Worm (Caenorhabditis elegans): ENCODE data around the gene vps-52.

Gene vps-52

DNA sequence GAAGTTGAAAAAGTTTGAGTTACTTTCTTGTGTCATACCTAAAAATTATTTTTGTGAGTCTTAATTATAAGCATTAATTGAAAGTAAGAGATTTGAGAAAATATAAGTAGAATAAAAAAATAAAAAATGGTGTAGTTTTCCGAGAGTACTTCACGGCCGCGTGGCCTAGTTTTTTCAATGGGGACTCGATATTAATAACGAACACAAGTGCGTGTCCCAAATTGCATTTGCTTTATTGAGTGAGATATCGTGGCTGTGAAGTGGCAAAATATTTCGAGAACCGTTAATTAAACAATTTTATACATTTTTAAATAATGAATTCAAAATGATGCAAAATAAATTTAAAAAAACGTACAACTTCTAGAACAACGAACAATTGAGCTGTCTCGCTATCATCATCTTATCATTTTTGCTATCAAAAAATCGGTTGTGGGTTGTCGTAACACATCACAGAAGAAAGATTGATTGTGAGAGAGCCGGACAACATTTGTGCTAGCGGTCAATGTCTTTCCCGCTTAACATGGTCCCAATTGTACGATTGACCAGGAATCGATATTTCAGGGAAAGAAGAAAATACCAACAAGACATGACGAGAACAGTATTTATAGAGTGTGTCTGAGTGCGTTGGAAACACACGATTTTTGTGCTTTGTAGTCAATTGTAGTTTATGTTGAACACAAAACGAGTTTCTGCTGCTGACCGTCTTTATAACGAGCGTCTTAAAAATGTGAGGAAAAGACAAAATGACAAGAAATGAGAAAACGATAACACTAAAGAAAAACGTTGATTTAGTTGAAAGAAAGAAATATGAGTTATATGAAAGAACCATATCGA, 4.8 kb downstream of the vps-52 start, which contains the start of gene apy-1 (continued):
- TF ChIP-seq F16B12.6 (tag; optimal IDR thresholded peaks at IDR 0.05) (no peak), fos-1 (tag; optimal IDR thresholded peaks at IDR 0.05) (no peak), sox-4 (tag; optimal IDR thresholded peaks at IDR 0.05) (peak; percentile 62), grh-1 (GFP tag; IDR thresholded peaks at IDR 0.05) (no peak), nhr-90 (tag; optimal IDR thresholded peaks at IDR 0.05; ENCODE audit: poor library complexity) (peak; percentile 20), C16A3.4 (tag; optimal IDR thresholded peaks at IDR 0.05) (no peak), nhr-84 (tag; optimal IDR thresholded peaks at IDR 0.05) (no peak), hpl-2 (GFP tag; optimal IDR thresholded peaks at IDR 0.05) (no peak), fkh-10 (GFP tag; optimal IDR thresholded peaks at IDR 0.05) (no peak), nhr-28 (tag; optimal IDR thresholded peaks at IDR 0.05) (no peak), xbp-1 (tag; optimal IDR thresholded peaks at IDR 0.05) (peak; percentile 63), mab-9 (GFP tag; IDR thresholded peaks at IDR 0.05) (no peak), nhr-19 (GFP tag; conservative IDR thresholded peaks at IDR 0.05) (peak; percentile 13; the same call in 1 of the 2 replicates), sup-37 (GFP tag; optimal IDR thresholded peaks at IDR 0.05) (no peak), unc-86 (tag; optimal IDR thresholded peaks at IDR 0.05) (peak; percentile 37), efl-3 (GFP tag; optimal IDR thresholded peaks at IDR 0.05) (no peak), mep-1 (tag; optimal IDR thresholded peaks at IDR 0.05) (peak; percentile 46), aha-1 (tag; optimal IDR thresholded peaks at IDR 0.05) (no peak), pag-3 (tag; optimal IDR thresholded peaks at IDR 0.05; ENCODE audit: borderline replicate concordance, insufficient read depth) (no peak), lir-3 (tag; optimal IDR thresholded peaks at IDR 0.05; ENCODE audit: poor library complexity) (peak; percentile 61), swsn-7 (tag; optimal IDR thresholded peaks at IDR 0.05) (peak; percentile 51), dsc-1 (tag; optimal IDR thresholded peaks at IDR 0.05) (peak; percentile 40), lin-13 (GFP tag; optimal IDR thresholded peaks at IDR 0.05) (no peak), tbx-2 (tag; optimal IDR thresholded peaks at IDR 0.05) (peak; percentile 62), alr-1 (tag; optimal IDR thresholded peaks at IDR 0.05; ENCODE audit: borderline replicate concordance) (no peak), snu-23 (GFP tag; optimal IDR thresholded peaks at IDR 0.05) (peak; percentile 23), zag-1 (tag; optimal IDR thresholded peaks at IDR 0.05) (no peak), rnt-1 (tag; optimal IDR thresholded peaks at IDR 0.05) (peak; percentile 69), ceh-8 (GFP tag; optimal IDR thresholded peaks at IDR 0.05) (no peak), lin-35 (GFP tag; optimal IDR thresholded peaks at IDR 0.05) (peak in 1 of 2 experiments; percentile 48), mdl-1 (tag; optimal IDR thresholded peaks at IDR 0.05) (no peak), elt-3 (tag; optimal IDR thresholded peaks at IDR 0.05) (no peak), Y116A8C.19 (tag; optimal IDR thresholded peaks at IDR 0.05; ENCODE audit: borderline replicate concordance) (no peak), hlh-17 (GFP tag; optimal IDR thresholded peaks at IDR 0.05; ENCODE audit: borderline replicate concordance) (no peak), nhr-11 (tag; optimal IDR thresholded peaks at IDR 0.05) (no peak)

DNA sequence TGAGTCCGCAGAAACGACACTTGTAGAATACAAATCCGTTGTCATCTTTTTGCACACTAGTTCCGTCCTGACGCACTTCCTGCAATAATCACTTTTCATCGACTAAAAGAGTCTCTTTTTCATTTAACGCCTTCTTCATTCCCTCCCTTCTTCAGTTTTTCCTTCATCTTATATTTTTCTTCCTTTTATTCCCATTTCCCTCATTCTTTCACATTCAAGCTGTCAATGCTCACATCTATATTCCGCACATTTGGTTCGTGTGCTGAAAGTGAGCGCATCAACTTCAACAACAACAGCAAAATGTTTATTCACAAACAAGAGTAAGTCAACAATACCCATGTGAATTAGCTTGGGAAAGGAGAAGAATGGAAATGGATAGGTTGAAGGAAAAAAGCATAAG, 6.9 kb downstream of the vps-52 start, which contains the start of gene pcyt-1:
Gene pcyt-1 (plus strand): TSS at position 301 of the 400 bp plus-strand sequence.
- TF ChIP-seq pax-3 (tag; optimal IDR thresholded peaks at IDR 0.05) (no peak), Y116A8C.19 (tag; optimal IDR thresholded peaks at IDR 0.05; ENCODE audit: borderline replicate concordance) (no peak), grh-1 (GFP tag; IDR thresholded peaks at IDR 0.05) (no peak), ceh-90 (tag; optimal IDR thresholded peaks at IDR 0.05) (no peak), irx-1 (tag; optimal IDR thresholded peaks at IDR 0.05) (no peak), lin-35 (GFP tag; optimal IDR thresholded peaks at IDR 0.05) (no peak), aha-1 (tag; optimal IDR thresholded peaks at IDR 0.05) (no peak), efl-1 (optimal IDR thresholded peaks at IDR 0.05) (no peak), efl-1 (GFP tag; optimal IDR thresholded peaks at IDR 0.05 in 1 of 2) (no peak), ceh-8 (GFP tag; optimal IDR thresholded peaks at IDR 0.05) (no peak), pag-3 (tag; optimal IDR thresholded peaks at IDR 0.05; ENCODE audit: borderline replicate concordance, insufficient read depth) (no peak), mdl-1 (tag; optimal IDR thresholded peaks at IDR 0.05) (no peak), unc-86 (tag; optimal IDR thresholded peaks at IDR 0.05) (no peak), zag-1 (tag; optimal IDR thresholded peaks at IDR 0.05) (no peak), unc-130 (tag; optimal IDR thresholded peaks at IDR 0.05) (no peak), ztf-11 (tag; optimal IDR thresholded peaks at IDR 0.05) (no peak), dsc-1 (tag; optimal IDR thresholded peaks at IDR 0.05) (no peak), egl-13 (tag; optimal IDR thresholded peaks at IDR 0.05) (no peak), C16A3.4 (tag; optimal IDR thresholded peaks at IDR 0.05) (no peak)
